Worm (Caenorhabditis elegans): Measurements from ENCODE around the gene rocf-1.

rocf-1 gene

DNA sequence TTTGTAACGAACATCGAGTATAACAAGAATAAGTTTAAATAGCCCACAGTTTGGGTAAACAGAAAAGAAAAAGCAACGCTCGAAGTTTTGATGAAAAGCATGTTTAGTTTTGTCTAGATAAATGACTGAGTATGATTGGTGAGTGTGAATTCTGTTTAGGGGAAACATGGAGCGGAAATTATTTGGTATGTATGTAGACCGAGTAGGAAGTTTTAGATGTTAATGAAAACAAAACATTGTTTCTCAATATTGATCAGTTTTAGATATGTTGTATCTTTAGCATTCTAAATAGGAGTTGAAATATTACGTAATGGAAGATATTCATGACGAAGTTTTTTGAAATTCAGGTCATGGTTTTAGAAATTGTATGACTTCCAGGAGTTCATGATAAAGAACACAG, 51.7 kb downstream of the rocf-1 start, which contains the start of gene srbc-63:
Gene srbc-63 (minus strand): TSS at position 101 of the 400 bp plus-strand sequence.
- TF ChIP-seq aly-1 (tag; optimal IDR thresholded peaks at IDR 0.05) (no peak), hmbx-1 (tag; optimal IDR thresholded peaks at IDR 0.05) (no peak), B0310.2 (tag; optimal IDR thresholded peaks at IDR 0.05) (no peak), flt-1 (GFP tag; IDR thresholded peaks at IDR 0.05) (no peak)

Data from whole organism, early embryonic.